Worm (Caenorhabditis elegans) whole organism, L1 larva: ENCODE results near the gene B0034.2.

Experiments
- aly-2 ChIP-seq: fragments of 150-350 bp; optimal IDR thresholded peaks from 2 replicates; lab custom pipeline; 2014; ENCODE audit warnings: missing biosample characterization, missing genetic modification characterization
- egl-27 ChIP-seq, 2 experiments: fragments of 150-350 bp in 1 of 2; sonication (generic microtip); optimal IDR thresholded peaks; 3 replicates each; lab custom pipeline; 2017 to 2018; ENCODE audit warnings: missing biosample characterization in 2 of 2, missing genetic modification characterization in 2 of 2, missing genetic modification reagents in 2 of 2
- hpl-2 ChIP-seq: fragments of 150-350 bp; optimal IDR thresholded peaks from 2 replicates; lab custom pipeline; 2014; ENCODE audit warnings: missing biosample characterization, missing genetic modification reagents, missing genetic modification characterization
- nhr-47 ChIP-seq: sonication (generic microtip); optimal IDR thresholded peaks from 2 replicates; lab custom pipeline; 2016; ENCODE audit warnings: mild to moderate bottlenecking, missing genetic modification characterization, moderate library complexity, missing compliant biosample characterization
- nhr-71 ChIP-seq: sonication (generic microtip); optimal IDR thresholded peaks from 2 replicates; lab custom pipeline; 2016; ENCODE audit warnings: mild to moderate bottlenecking, missing genetic modification characterization, moderate library complexity, missing compliant biosample characterization
- nhr-76 ChIP-seq: sonication (generic microtip); optimal IDR thresholded peaks from 2 replicates; lab custom pipeline; 2017; ENCODE audit warnings: missing biosample characterization, missing genetic modification characterization
- pag-3 ChIP-seq: sonication (generic microtip); optimal IDR thresholded peaks from 2 replicates; lab custom pipeline; 2017; ENCODE audit warnings: missing genetic modification characterization, mild to moderate bottlenecking, missing compliant biosample characterization, antibody characterized with exemption, borderline replicate concordance; ENCODE audit not compliant: insufficient read depth
- sox-4 ChIP-seq: sonication (generic microtip); optimal IDR thresholded peaks from 2 replicates; lab custom pipeline; 2016; ENCODE audit warnings: missing genetic modification characterization, missing compliant biosample characterization
- tbx-2 ChIP-seq: sonication (generic microtip); optimal IDR thresholded peaks from 2 replicates; lab custom pipeline; 2016; ENCODE audit warnings: missing genetic modification characterization, missing compliant biosample characterization
- zag-1 ChIP-seq: fragments of 150-350 bp; optimal IDR thresholded peaks from 2 replicates; lab custom pipeline; 2014; ENCODE audit warnings: missing biosample characterization, missing genetic modification characterization
- ztf-4 ChIP-seq: fragments of 150-350 bp; optimal IDR thresholded peaks from 2 replicates; lab custom pipeline; 2014; ENCODE audit warnings: missing biosample characterization, missing genetic modification characterization

DNA sequence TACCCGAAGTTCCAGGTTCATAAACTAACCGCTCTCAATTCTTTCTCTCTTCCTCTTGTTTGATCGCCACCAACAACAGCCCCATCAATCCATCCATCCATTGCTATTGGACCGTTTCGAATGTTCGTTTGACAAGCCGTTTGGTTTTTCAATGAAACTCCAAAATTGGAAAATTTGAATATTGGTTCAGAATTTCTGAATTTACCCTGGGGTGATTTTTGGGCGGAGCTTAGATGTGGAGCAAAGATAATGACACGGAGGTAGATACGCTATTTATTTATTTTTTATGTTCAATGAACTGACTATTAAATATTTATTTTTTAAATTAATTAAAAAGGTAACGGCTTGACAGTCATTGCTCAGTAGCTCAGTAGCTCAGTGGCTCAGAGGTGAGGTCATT lies at the start of gene B0034.2:
- TF ChIP-seq zag-1 (tag; lab: Kevin White, UChicago) (no peak), aly-2 (no peak), pag-3 (tag; lab: Kevin White, UChicago) (no peak), hpl-2 (GFP tag; lab: Kevin White, UChicago) (no peak), sox-4 (tag; lab: Kevin White, UChicago) (no peak), egl-27 (tag; optimal IDR thresholded peaks at IDR 0.05; lab: Kevin White, UChicago) (no peak), nhr-71 (tag; lab: Kevin White, UChicago) (no peak), nhr-47 (no peak), tbx-2 (tag; lab: Kevin White, UChicago) (no peak), nhr-76 (no peak), ztf-4 (tag; lab: Kevin White, UChicago) (no peak)
